Worm (Caenorhabditis elegans) whole organism, young adult: ENCODE measurements around the gene srxa-1.

ENCODE experiments used
- B0019.2 ChIP-seq: fragments of 200-800 bp; sonication (Bioruptor generic); conservative IDR thresholded peaks from 2 replicates; pipeline ENCODE4 v1.3.6; 2022; ENCODE audit warnings: missing genetic modification reagents, missing genetic modification characterization, missing compliant biosample characterization
- D2030.7 ChIP-seq: fragments of 200-800 bp; sonication (Bioruptor generic); IDR thresholded peaks from 2 replicates; pipeline ENCODE4 v1.3.6; 2022; ENCODE audit warnings: missing genetic modification reagents, missing genetic modification characterization, missing compliant biosample characterization
- K11D2.4 ChIP-seq: fragments of 200-800 bp; sonication (Bioruptor generic); IDR thresholded peaks from 2 replicates; pipeline ENCODE4 v1.3.6; 2022; ENCODE audit warnings: missing genetic modification reagents, missing genetic modification characterization, missing compliant biosample characterization
- T07F8.4 ChIP-seq: sonication (generic microtip); optimal IDR thresholded peaks from 2 replicates; lab custom pipeline; 2016; ENCODE audit warnings: mild to moderate bottlenecking, missing genetic modification characterization, moderate library complexity, missing compliant biosample characterization
- aptf-3 ChIP-seq: fragments of 200-800 bp; sonication (Bioruptor generic); IDR thresholded peaks from 2 replicates; pipeline ENCODE4 v1.3.6; 2022; ENCODE audit warnings: missing genetic modification characterization, missing compliant biosample characterization
- atf-7 ChIP-seq: sonication (generic microtip); optimal IDR thresholded peaks from 2 replicates; lab custom pipeline; 2017; ENCODE audit warnings: mild to moderate bottlenecking, missing genetic modification characterization, missing compliant biosample characterization
- attf-5 ChIP-seq: fragments of 200-800 bp; sonication (Bioruptor generic); optimal IDR thresholded peaks from 2 replicates; lab custom pipeline; 2018; ENCODE audit warnings: mild to moderate bottlenecking, missing genetic modification characterization, missing compliant biosample characterization
- cebp-1 ChIP-seq, 2 experiments: fragments of 200-800 bp in 1 of 2; sonication (Bioruptor generic) in 1 of 2; sonication (generic microtip) in 1 of 2; IDR thresholded peaks in 1 of 2; optimal IDR thresholded peaks in 1 of 2; 2 replicates each; pipeline versions ENCODE4 v1.3.6 to Lab custom; 2017 to 2022; ENCODE audit warnings: missing compliant biosample characterization in 2 of 2, missing genetic modification characterization in 2 of 2, mild to moderate bottlenecking in 1 of 2, missing genetic modification reagents in 1 of 2, moderate library complexity in 1 of 2
- cebp-2 ChIP-seq: fragments of 200-800 bp; sonication (Bioruptor generic); IDR thresholded peaks from 2 replicates; pipeline ENCODE4 v1.3.6; 2022; ENCODE audit warnings: missing genetic modification characterization, missing compliant biosample characterization
- ceh-100 ChIP-seq: fragments of 200-800 bp; sonication (Bioruptor generic); IDR thresholded peaks from 2 replicates; pipeline ENCODE4 v1.3.6; 2022; ENCODE audit warnings: missing genetic modification reagents, missing genetic modification characterization, missing compliant biosample characterization
- ceh-58 ChIP-seq: fragments of 200-800 bp; sonication (Bioruptor generic); IDR thresholded peaks from 2 replicates; pipeline ENCODE4 v1.3.6; 2022; ENCODE audit warnings: missing genetic modification characterization, missing compliant biosample characterization
- dox-1 ChIP-seq: fragments of 200-800 bp; sonication (Bioruptor generic); IDR thresholded peaks from 2 replicates; pipeline ENCODE4 v1.3.6; 2022; ENCODE audit warnings: missing genetic modification reagents, missing genetic modification characterization, missing compliant biosample characterization
- egl-18 ChIP-seq: fragments of 200-800 bp; sonication (Bioruptor generic); IDR thresholded peaks from 2 replicates; pipeline ENCODE4 v1.3.6; 2022; ENCODE audit warnings: missing genetic modification reagents, missing genetic modification characterization, missing compliant biosample characterization
- egl-44 ChIP-seq: fragments of 200-800 bp; sonication (Bioruptor generic); IDR thresholded peaks from 2 replicates; pipeline ENCODE4 v1.3.6; 2022; ENCODE audit warnings: missing genetic modification reagents, missing genetic modification characterization, missing compliant biosample characterization
- fkh-3 ChIP-seq: sonication (generic microtip); optimal IDR thresholded peaks from 2 replicates; lab custom pipeline; 2016; ENCODE audit warnings: mild to moderate bottlenecking, missing genetic modification characterization, missing compliant biosample characterization
- him-1 ChIP-seq: sonication (generic microtip); optimal IDR thresholded peaks from 2 replicates; lab custom pipeline; 2016; ENCODE audit warnings: missing genotype, missing genetic modification reagents, missing genetic modification characterization, missing compliant biosample characterization
- hmg-1.2 ChIP-seq: fragments of 200-800 bp; sonication (Bioruptor generic); IDR thresholded peaks from 2 replicates; pipeline ENCODE4 v1.3.6; 2022; ENCODE audit warnings: missing genetic modification reagents, missing genetic modification characterization, missing compliant biosample characterization
- hmg-20 ChIP-seq: fragments of 200-800 bp; sonication (Bioruptor generic); IDR thresholded peaks from 2 replicates; pipeline ENCODE4 v1.3.6; 2022; ENCODE audit warnings: missing genetic modification reagents, missing genetic modification characterization, missing compliant biosample characterization
- let-607 ChIP-seq, 2 experiments: fragments of 200-800 bp in 1 of 2; sonication (Bioruptor generic) in 1 of 2; sonication (generic microtip) in 1 of 2; optimal IDR thresholded peaks; 2 replicates each; lab custom pipeline; 2016 to 2018; ENCODE audit warnings: mild to moderate bottlenecking in 2 of 2, missing compliant biosample characterization in 2 of 2, missing genetic modification characterization in 2 of 2, moderate library complexity in 2 of 2, missing genotype in 1 of 2
- lin-26 ChIP-seq: fragments of 200-800 bp; sonication (Bioruptor generic); IDR thresholded peaks from 2 replicates; pipeline ENCODE4 v1.3.6; 2022; ENCODE audit warnings: missing genetic modification reagents, missing genetic modification characterization, missing compliant biosample characterization
- lsy-27 ChIP-seq: sonication (generic microtip); optimal IDR thresholded peaks from 2 replicates; lab custom pipeline; 2017; ENCODE audit warnings: missing genetic modification characterization, mild to moderate bottlenecking, missing compliant biosample characterization, antibody characterized with exemption, missing genotype, borderline replicate concordance; ENCODE audit not compliant: insufficient read depth
- mes-4 ChIP-seq: sonication (generic microtip); optimal IDR thresholded peaks from 2 replicates; lab custom pipeline; 2016; ENCODE audit warnings: missing genotype, missing genetic modification characterization, missing compliant biosample characterization
- nhr-80 ChIP-seq: sonication (generic microtip); optimal IDR thresholded peaks from 2 replicates; lab custom pipeline; 2016; ENCODE audit warnings: missing genetic modification characterization, missing compliant biosample characterization
- nhr-90 ChIP-seq: sonication (generic microtip); optimal IDR thresholded peaks from 2 replicates; lab custom pipeline; 2016; ENCODE audit warnings: missing genotype, mild to moderate bottlenecking, missing genetic modification characterization, missing compliant biosample characterization
- pha-4 ChIP-seq: fragments of 150-350 bp; sonication (generic microtip); optimal IDR thresholded peaks from 2 replicates; lab custom pipeline; 2014; ENCODE audit warnings: missing biosample characterization, missing genetic modification reagents, missing genetic modification characterization
- rpc-1 ChIP-seq, 2 experiments: fragments of 150-350 bp in 1 of 2; sonication (generic microtip) in 1 of 2; optimal IDR thresholded peaks; 2 replicates each; lab custom pipeline; 2014 to 2018; ENCODE audit warnings: missing biosample characterization in 1 of 2, missing genetic modification characterization in 1 of 2, missing genetic modification reagents in 1 of 2, missing genotype in 1 of 2
- snpc-1.3 ChIP-seq: sonication (generic microtip); optimal IDR thresholded peaks from 2 replicates; lab custom pipeline; 2017; ENCODE audit warnings: missing genetic modification characterization, mild to moderate bottlenecking, missing compliant biosample characterization, antibody characterized with exemption, moderate library complexity, missing genotype, missing genetic modification reagents; ENCODE audit not compliant: insufficient read depth
- sptf-2 ChIP-seq: fragments of 200-800 bp; sonication (Bioruptor generic); optimal IDR thresholded peaks from 2 replicates; lab custom pipeline; 2018; ENCODE audit warnings: mild to moderate bottlenecking, missing genetic modification characterization, missing compliant biosample characterization
- zfh-2 ChIP-seq: fragments of 200-800 bp; sonication (Bioruptor generic); conservative IDR thresholded peaks from 2 replicates; pipeline ENCODE4 v1.3.6; 2022; ENCODE audit warnings: missing genetic modification reagents, missing genetic modification characterization, missing compliant biosample characterization
- ztf-22 ChIP-seq: fragments of 200-800 bp; sonication (Bioruptor generic); optimal IDR thresholded peaks from 2 replicates; lab custom pipeline; 2018; ENCODE audit warnings: mild to moderate bottlenecking, missing genetic modification characterization, moderate library complexity, missing compliant biosample characterization
- ztf-26 ChIP-seq: sonication (generic microtip); optimal IDR thresholded peaks from 2 replicates; lab custom pipeline; 2017; ENCODE audit warnings: missing genetic modification characterization, missing compliant biosample characterization

Gene srxa-1

ce11 chrV:20752609-20753102 lies 20.8 kb downstream of the srxa-1 start, which contains the start of gene pha-4:
Gene pha-4, plus strand, starts transcription at chrV:20753052.
- TF ChIP-seq him-1 (tag; lab: Kevin White, UChicago) (no peak), lsy-27 (tag; lab: Kevin White, UChicago) (no peak), cebp-1 (GFP tag; IDR thresholded peaks at IDR 0.05; lab: Robert Waterston, UW) (no peak), cebp-1 (tag; optimal IDR thresholded peaks at IDR 0.05; lab: Kevin White, UChicago) (peak; percentile 0), let-607 (tag; optimal IDR thresholded peaks at IDR 0.05; lab: Kevin White, UChicago) (peak in 1 of 2 experiments; percentile 18), K11D2.4 (0 out of 2 replicates have a peak, but pooled peaks have one; percentile 33), hmg-1.2 (peak; percentile 32; the same call in 1 of the 2 replicates), T07F8.4 (no peak), dox-1 (GFP tag; lab: Robert Waterston, UW) (peak; percentile 76), egl-44 (0 out of 2 replicates have a peak, but pooled peaks have one; percentile 16), nhr-80 (peak; percentile 91), pha-4 (tag; lab: Kevin White, UChicago) (peak; percentile 82), zfh-2 (GFP tag; lab: Robert Waterston, UW) (peak; percentile 68), attf-5 (GFP tag; lab: Kevin White, UChicago) (peak; percentile 15), hmg-20 (GFP tag; lab: Robert Waterston, UW) (0 out of 2 replicates have a peak, but pooled peaks have one; percentile 19)
- TF ChIP-seq, all 124 proteins: peak for 11

DNA sequence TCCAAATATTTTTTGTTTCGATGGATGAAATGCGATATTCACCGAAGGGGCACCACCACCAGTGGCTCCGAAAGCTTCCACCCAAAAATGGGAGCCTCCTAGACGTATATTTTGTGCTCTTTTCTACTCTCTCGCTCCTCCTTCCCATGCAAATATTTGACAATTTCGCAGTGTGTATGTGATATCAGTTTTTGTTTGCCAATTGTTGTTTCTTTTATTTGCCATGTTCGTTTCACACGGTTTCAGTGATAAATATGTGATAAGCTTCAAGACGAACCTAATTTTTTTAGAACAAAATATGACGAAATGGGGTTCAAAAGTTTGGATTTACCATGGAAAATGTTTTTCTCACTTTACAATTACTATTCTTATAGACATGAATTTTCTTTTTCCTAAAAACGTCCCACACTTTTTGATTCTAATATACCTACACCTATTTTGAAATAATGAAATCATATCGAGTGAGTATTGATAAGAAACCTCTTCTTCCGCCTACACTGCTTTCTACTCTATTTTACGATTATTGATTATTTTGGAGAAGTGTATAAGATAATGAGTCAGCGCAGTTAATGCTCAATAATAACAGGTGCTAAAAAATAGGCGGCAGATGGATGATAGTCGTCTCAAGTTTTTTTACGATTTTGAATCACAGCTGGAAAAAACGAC lies 22.1 kb downstream of the srxa-1 start:
- TF ChIP-seq pha-4 (tag; lab: Kevin White, UChicago) (peak; percentile 70), aptf-3 (GFP tag; lab: Robert Waterston, UW) (no peak)

ce11 chrV:20755494-20755893 lies 23.6 kb downstream of the srxa-1 start:
- TF ChIP-seq nhr-80 (peak; percentile 3), cebp-1 (GFP tag; IDR thresholded peaks at IDR 0.05; lab: Robert Waterston, UW) (no peak), cebp-1 (tag; optimal IDR thresholded peaks at IDR 0.05; lab: Kevin White, UChicago) (peak; percentile 51), ztf-26 (tag; lab: Kevin White, UChicago) (no peak)

DNA sequence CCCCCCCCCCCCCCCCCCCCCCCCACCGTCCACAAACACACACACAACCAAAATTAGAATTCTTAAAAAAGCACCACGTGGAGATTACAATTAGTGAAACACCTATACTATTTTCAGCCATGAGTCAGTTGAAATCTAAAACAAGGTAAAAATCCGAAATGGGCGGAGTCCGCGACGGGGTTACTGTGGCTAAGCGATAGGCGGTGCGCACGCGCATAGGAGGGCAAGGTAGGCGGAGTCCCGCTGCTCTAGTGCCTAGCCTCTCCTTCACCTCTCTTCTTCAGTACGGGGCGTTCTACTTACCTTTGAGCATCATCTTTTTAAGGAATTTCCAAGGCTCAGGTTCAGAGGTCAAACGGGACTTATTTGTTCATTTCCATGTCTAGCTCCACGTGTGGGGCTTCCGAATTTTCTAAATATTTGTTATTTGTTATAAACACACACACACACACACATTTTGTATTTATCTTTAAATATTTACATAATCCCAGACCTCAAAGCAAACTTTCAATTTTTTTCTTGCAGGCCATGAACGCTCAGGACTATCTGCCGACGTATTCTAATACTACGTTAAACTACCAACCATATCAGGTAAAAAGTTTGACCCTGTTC lies 24.6 kb downstream of the srxa-1 start:
- TF ChIP-seq egl-44 (no peak), atf-7 (tag; lab: Kevin White, UChicago) (no peak), mes-4 (tag; lab: Kevin White, UChicago) (no peak), ceh-58 (GFP tag; lab: Robert Waterston, UW) (no peak), ztf-22 (GFP tag; lab: Kevin White, UChicago) (no peak), lin-26 (no peak), snpc-1.3 (tag; lab: Kevin White, UChicago) (no peak), cebp-2 (GFP tag; lab: Robert Waterston, UW) (no peak), egl-18 (GFP tag; lab: Robert Waterston, UW) (no peak), pha-4 (tag; lab: Kevin White, UChicago) (peak; percentile 95), B0019.2 (no peak), zfh-2 (GFP tag; lab: Robert Waterston, UW) (peak; percentile 66), D2030.7 (GFP tag; lab: Robert Waterston, UW) (no peak), fkh-3 (tag; lab: Kevin White, UChicago) (peak; percentile 12), nhr-90 (tag; lab: Kevin White, UChicago) (no peak), sptf-2 (no peak), rpc-1 (optimal IDR thresholded peaks at IDR 0.05; lab: Kevin White, UChicago) (no peak), rpc-1 (tag; optimal IDR thresholded peaks at IDR 0.05; lab: Kevin White, UChicago) (no peak), ceh-100 (no peak)
- TF ChIP-seq, all 124 proteins: peak for 3
